Worm (Caenorhabditis elegans) whole organism, late embryonic: ENCODE data around the gene F43G6.16.

ENCODE experiments used
- C08G9.2 ChIP-seq: sonication (generic microtip); optimal IDR thresholded peaks from 2 replicates; lab custom pipeline; 2016; ENCODE audit warnings: mild to moderate bottlenecking, missing genetic modification characterization, moderate library complexity, missing compliant biosample characterization
- F13H6.1 ChIP-seq: sonication (generic microtip); optimal IDR thresholded peaks from 2 replicates; lab custom pipeline; 2016; ENCODE audit warnings: missing genetic modification characterization, missing compliant biosample characterization
- K02D7.2 ChIP-seq: sonication (generic microtip); optimal IDR thresholded peaks from 2 replicates; lab custom pipeline; 2017; ENCODE audit warnings: mild to moderate bottlenecking, missing genetic modification characterization, missing compliant biosample characterization
- K09A11.1 ChIP-seq: sonication (generic microtip); optimal IDR thresholded peaks from 2 replicates; lab custom pipeline; 2017; ENCODE audit warnings: antibody characterized with exemption, mild to moderate bottlenecking, missing genetic modification characterization, missing compliant biosample characterization; ENCODE audit not compliant: insufficient read depth
- T23F11.4 ChIP-seq: fragments of 200-800 bp; sonication (Bioruptor generic); optimal IDR thresholded peaks from 2 replicates; lab custom pipeline; 2018; ENCODE audit warnings: mild to moderate bottlenecking, missing genetic modification characterization, missing compliant biosample characterization
- Y22D7AL.16 ChIP-seq: sonication (generic microtip); optimal IDR thresholded peaks from 2 replicates; lab custom pipeline; 2016; ENCODE audit warnings: missing genetic modification characterization, missing compliant biosample characterization
- ahr-1 ChIP-seq: sonication (generic microtip); optimal IDR thresholded peaks from 2 replicates; lab custom pipeline; 2016; ENCODE audit warnings: missing genetic modification characterization, missing compliant biosample characterization
- ceh-14 ChIP-seq: sonication (generic microtip); optimal IDR thresholded peaks from 2 replicates; lab custom pipeline; 2016; ENCODE audit warnings: missing genotype, missing genetic modification characterization, missing compliant biosample characterization
- ceh-18 ChIP-seq: sonication (generic microtip); optimal IDR thresholded peaks from 2 replicates; lab custom pipeline; 2016; ENCODE audit warnings: missing genetic modification characterization, missing compliant biosample characterization
- ceh-19 ChIP-seq: fragments of 200-800 bp; sonication (Bioruptor generic); optimal IDR thresholded peaks from 2 replicates; lab custom pipeline; 2018; ENCODE audit warnings: mild to moderate bottlenecking, missing genetic modification characterization, missing compliant biosample characterization
- ceh-2 ChIP-seq: sonication (generic microtip); optimal IDR thresholded peaks from 2 replicates; lab custom pipeline; 2016; ENCODE audit warnings: missing genotype, missing genetic modification characterization, missing compliant biosample characterization
- ceh-22 ChIP-seq: sonication (generic microtip); optimal IDR thresholded peaks from 2 replicates; lab custom pipeline; 2017; ENCODE audit warnings: missing biosample characterization, missing genetic modification characterization
- ceh-24 ChIP-seq: sonication (generic microtip); optimal IDR thresholded peaks from 2 replicates; lab custom pipeline; 2016; ENCODE audit warnings: mild to moderate bottlenecking, missing genetic modification characterization, missing compliant biosample characterization
- ceh-30 ChIP-seq: fragments of 150-350 bp; optimal IDR thresholded peaks from 2 replicates; lab custom pipeline; 2014; ENCODE audit warnings: missing biosample characterization, missing genetic modification characterization
- ceh-31 ChIP-seq: sonication (generic microtip); optimal IDR thresholded peaks from 2 replicates; lab custom pipeline; 2016; ENCODE audit warnings: missing genetic modification characterization, missing compliant biosample characterization
- ceh-34 ChIP-seq: sonication (generic microtip); optimal IDR thresholded peaks from 2 replicates; lab custom pipeline; 2016; ENCODE audit warnings: mild to moderate bottlenecking, missing genetic modification characterization, missing compliant biosample characterization
- ceh-48 ChIP-seq: sonication (generic microtip); optimal IDR thresholded peaks from 2 replicates; lab custom pipeline; 2016; ENCODE audit warnings: missing genetic modification characterization, inconsistent platforms, missing compliant biosample characterization
- che-1 ChIP-seq: sonication (generic microtip); optimal IDR thresholded peaks from 2 replicates; lab custom pipeline; 2016; ENCODE audit warnings: mild to moderate bottlenecking, missing genetic modification characterization, missing compliant biosample characterization
- dmd-4 ChIP-seq: sonication (generic microtip); optimal IDR thresholded peaks from 2 replicates; lab custom pipeline; 2016; ENCODE audit warnings: borderline replicate concordance, missing genetic modification characterization, missing compliant biosample characterization
- elt-4 ChIP-seq: sonication (generic microtip); optimal IDR thresholded peaks from 2 replicates; lab custom pipeline; 2016; ENCODE audit warnings: missing genetic modification characterization, missing compliant biosample characterization
- ets-4 ChIP-seq: sonication (generic microtip); optimal IDR thresholded peaks from 2 replicates; lab custom pipeline; 2016; ENCODE audit warnings: missing genetic modification characterization, missing compliant biosample characterization
- fkh-6 ChIP-seq: sonication (generic microtip); optimal IDR thresholded peaks from 2 replicates; lab custom pipeline; 2016; ENCODE audit warnings: missing genetic modification characterization, missing compliant biosample characterization
- gmeb-2 ChIP-seq: sonication (generic microtip); optimal IDR thresholded peaks from 2 replicates; lab custom pipeline; 2016; ENCODE audit warnings: missing genetic modification characterization, inconsistent platforms, missing compliant biosample characterization
- hlh-13 ChIP-seq: fragments of 200-800 bp; sonication (Bioruptor generic); optimal IDR thresholded peaks from 2 replicates; lab custom pipeline; 2018; ENCODE audit warnings: mild to moderate bottlenecking, missing genetic modification characterization, missing compliant biosample characterization
- hlh-8 ChIP-seq: sonication (generic microtip); optimal IDR thresholded peaks from 2 replicates; lab custom pipeline; 2016; ENCODE audit warnings: missing genotype, missing genetic modification characterization, missing compliant biosample characterization
- lim-6 ChIP-seq: sonication (generic microtip); optimal IDR thresholded peaks from 2 replicates; lab custom pipeline; 2016; ENCODE audit warnings: missing genetic modification characterization, missing compliant biosample characterization
- lin-11 ChIP-seq: fragments of 200-800 bp; sonication (Bioruptor generic); optimal IDR thresholded peaks from 2 replicates; lab custom pipeline; 2018; ENCODE audit warnings: mild to moderate bottlenecking, missing genetic modification characterization, missing compliant biosample characterization
- mec-3 ChIP-seq: sonication (generic microtip); optimal IDR thresholded peaks from 2 replicates; lab custom pipeline; 2016; ENCODE audit warnings: borderline replicate concordance, missing genetic modification characterization, missing compliant biosample characterization
- nfya-1 ChIP-seq: sonication (generic microtip); optimal IDR thresholded peaks from 2 replicates; lab custom pipeline; 2017; ENCODE audit warnings: missing genetic modification characterization, mild to moderate bottlenecking, missing compliant biosample characterization, antibody characterized with exemption, moderate library complexity
- nhr-11 ChIP-seq: fragments of 150-350 bp; optimal IDR thresholded peaks from 2 replicates; lab custom pipeline; 2014; ENCODE audit warnings: missing biosample characterization, missing genetic modification characterization
- pag-3 ChIP-seq: sonication (generic microtip); optimal IDR thresholded peaks from 2 replicates; lab custom pipeline; 2016; ENCODE audit warnings: missing compliant biosample characterization, missing genetic modification characterization, borderline replicate concordance
- pha-2 ChIP-seq: sonication (generic microtip); optimal IDR thresholded peaks from 2 replicates; lab custom pipeline; 2017; ENCODE audit warnings: mild to moderate bottlenecking, missing genetic modification characterization, missing compliant biosample characterization
- pqm-1 ChIP-seq: sonication (generic microtip); optimal IDR thresholded peaks from 2 replicates; lab custom pipeline; 2016; ENCODE audit warnings: missing genetic modification characterization, missing compliant biosample characterization
- pros-1 ChIP-seq: fragments of 150-350 bp; optimal IDR thresholded peaks from 2 replicates; lab custom pipeline; 2014; ENCODE audit warnings: missing biosample characterization, missing genetic modification reagents, missing genetic modification characterization
- ref-2 ChIP-seq: sonication (generic microtip); optimal IDR thresholded peaks from 2 replicates; lab custom pipeline; 2016; ENCODE audit warnings: missing genetic modification characterization, missing compliant biosample characterization
- rnt-1 ChIP-seq: sonication (generic microtip); optimal IDR thresholded peaks from 2 replicates; lab custom pipeline; 2016; ENCODE audit warnings: missing genetic modification characterization, missing compliant biosample characterization
- sdc-2 ChIP-seq: sonication (generic microtip); optimal IDR thresholded peaks from 2 replicates; lab custom pipeline; 2016; ENCODE audit warnings: missing genotype, missing genetic modification characterization, missing compliant biosample characterization
- sox-2 ChIP-seq: fragments of 200-800 bp; sonication (Bioruptor generic); IDR thresholded peaks from 2 replicates; pipeline ENCODE4 v1.3.6; 2022; ENCODE audit warnings: missing genetic modification reagents, missing genetic modification characterization, missing compliant biosample characterization
- syd-9 ChIP-seq: sonication (generic microtip); optimal IDR thresholded peaks from 2 replicates; lab custom pipeline; 2016; ENCODE audit warnings: mild to moderate bottlenecking, missing genetic modification characterization, moderate library complexity, missing compliant biosample characterization
- tbx-2 ChIP-seq: sonication (generic microtip); optimal IDR thresholded peaks from 2 replicates; lab custom pipeline; 2016; ENCODE audit warnings: missing genetic modification characterization, missing compliant biosample characterization
- tbx-7 ChIP-seq: sonication (generic microtip); optimal IDR thresholded peaks from 2 replicates; lab custom pipeline; 2016; ENCODE audit warnings: missing genotype, missing genetic modification characterization, missing compliant biosample characterization
- unc-42 ChIP-seq: sonication (generic microtip); optimal IDR thresholded peaks from 2 replicates; lab custom pipeline; 2016; ENCODE audit warnings: missing genotype, missing genetic modification characterization, missing compliant biosample characterization
- unc-55 ChIP-seq: sonication (generic microtip); optimal IDR thresholded peaks from 2 replicates; lab custom pipeline; 2017; ENCODE audit warnings: missing biosample characterization, missing genetic modification reagents, missing genetic modification characterization
- unc-86 ChIP-seq: sonication (generic microtip); optimal IDR thresholded peaks from 2 replicates; lab custom pipeline; 2016; ENCODE audit warnings: missing genetic modification characterization, missing compliant biosample characterization
- ztf-16 ChIP-seq: sonication (generic microtip); optimal IDR thresholded peaks from 2 replicates; lab custom pipeline; 2017; ENCODE audit warnings: missing genetic modification characterization, missing compliant biosample characterization

F43G6.16 gene

DNA sequence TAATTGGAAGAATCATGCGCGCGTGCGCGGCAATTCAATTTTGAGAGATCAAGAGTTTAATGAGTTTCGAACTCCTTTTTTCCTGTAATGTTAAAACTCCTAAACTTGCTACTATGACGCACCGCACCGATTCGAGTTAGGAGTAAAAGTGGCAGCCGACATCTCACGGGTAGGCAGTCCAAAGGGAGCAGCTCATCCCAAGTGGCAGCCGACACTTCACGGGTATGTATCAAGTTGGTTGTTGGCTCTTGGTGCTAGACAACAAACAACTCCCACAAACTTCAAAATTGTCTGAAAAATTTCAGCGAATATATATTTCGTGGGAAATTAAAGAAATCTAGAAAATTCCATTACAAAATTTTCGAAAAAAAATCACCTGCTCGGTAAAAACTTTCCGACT, 29.2 kb downstream of the F43G6.16 start:
- TF ChIP-seq ceh-22 (tag; lab: Kevin White, UChicago), result no peak
- TF ChIP-seq unc-42 (tag; lab: Kevin White, UChicago), result peak; percentile 28

DNA sequence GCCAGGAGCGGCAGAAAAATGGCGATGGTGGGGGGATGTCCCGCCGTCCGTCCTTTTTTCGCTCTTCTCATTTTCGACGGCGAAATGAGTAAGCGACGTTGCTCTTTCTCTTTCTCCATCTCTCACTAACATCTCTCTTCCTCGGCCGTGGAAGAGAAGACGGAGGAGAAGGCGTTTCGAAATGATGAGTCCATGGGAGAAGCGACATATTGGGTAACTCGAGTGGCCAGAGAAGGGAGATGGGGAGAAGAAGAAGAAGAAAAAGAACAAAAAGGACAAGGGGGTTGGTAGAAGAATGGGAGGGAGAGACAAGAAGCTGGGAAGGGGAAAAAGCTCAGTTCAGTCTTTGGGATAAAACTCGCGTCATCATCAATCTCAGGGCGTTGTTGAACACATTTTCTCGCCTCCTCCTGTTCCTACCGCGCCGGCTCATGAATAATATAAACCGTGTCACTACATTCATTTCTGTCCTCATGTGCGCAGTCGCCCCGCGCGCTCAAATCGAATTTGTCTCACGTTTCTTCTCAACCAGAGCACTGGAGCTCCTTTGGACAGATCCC, 30.7 kb downstream of the F43G6.16 start:
- TF ChIP-seq Y22D7AL.16, result no peak
- peak; percentile 31 for TF ChIP-seq lim-6 (tag; lab: Kevin White, UChicago)
- TF ChIP-seq rnt-1, result peak; percentile 4
- peak; percentile 35 for TF ChIP-seq ceh-14 (tag; lab: Kevin White, UChicago)
- TF ChIP-seq tbx-2 (tag; lab: Kevin White, UChicago), result peak; percentile 50
- peak; percentile 18 for TF ChIP-seq ceh-18 (tag; lab: Kevin White, UChicago)
- TF ChIP-seq C08G9.2, result peak; percentile 37
- peak; percentile 27 for TF ChIP-seq pag-3 (tag; lab: Kevin White, UChicago)
- TF ChIP-seq ceh-48 (tag; lab: Kevin White, UChicago), result no peak
- TF ChIP-seq ceh-19 (GFP tag; lab: Kevin White, UChicago), result peak; percentile 60
- TF ChIP-seq ceh-34 (tag; lab: Kevin White, UChicago), result peak; percentile 79
- no peak for TF ChIP-seq ref-2 (tag; lab: Kevin White, UChicago)
- TF ChIP-seq unc-55, result peak; percentile 47
- TF ChIP-seq elt-4 (tag; lab: Kevin White, UChicago), result no peak
- peak; percentile 75 for TF ChIP-seq unc-42 (tag; lab: Kevin White, UChicago)
- peak; percentile 46 for TF ChIP-seq nfya-1 (tag; lab: Kevin White, UChicago)

DNA sequence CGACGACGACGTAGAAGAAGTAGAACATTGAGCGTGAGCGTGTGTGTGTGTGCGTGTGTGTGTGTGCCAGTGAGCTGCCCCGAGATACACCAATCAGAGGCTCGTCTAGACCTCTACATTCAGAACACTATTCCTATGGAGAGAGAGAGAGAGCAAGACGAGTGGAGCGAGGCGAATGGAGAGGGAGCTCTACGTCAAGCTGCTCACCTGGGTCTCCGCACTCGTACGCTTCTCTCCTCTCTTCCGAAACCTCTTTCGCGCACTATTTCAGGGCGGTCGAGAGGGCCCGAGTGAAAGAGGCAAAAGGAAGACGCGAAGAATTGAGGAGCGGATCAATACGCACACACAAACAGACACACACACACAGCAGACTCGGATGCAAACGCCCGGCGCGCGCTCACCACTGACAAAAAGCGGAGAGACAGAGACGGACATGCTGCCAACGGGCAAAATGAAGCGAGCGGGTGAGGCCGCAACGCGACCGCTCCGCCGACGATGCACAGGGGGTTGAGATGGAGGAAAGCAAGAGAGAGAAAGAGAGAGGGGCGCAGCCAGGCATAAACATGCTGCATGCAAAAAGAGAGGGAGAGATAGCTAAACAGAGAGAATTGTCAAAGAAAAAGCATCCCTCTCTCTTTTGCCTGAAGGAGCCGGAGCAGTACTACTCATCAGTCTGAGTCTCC, 32.8 kb downstream of the F43G6.16 start:
- peak; percentile 79 for TF ChIP-seq elt-4 (tag; lab: Kevin White, UChicago)
- TF ChIP-seq ceh-19 (GFP tag; lab: Kevin White, UChicago), result peak; percentile 68
- peak; percentile 93 for TF ChIP-seq ceh-48 (tag; lab: Kevin White, UChicago)
- peak; percentile 28 for TF ChIP-seq pqm-1 (tag; lab: Kevin White, UChicago)
- peak; percentile 35 for TF ChIP-seq ceh-30
- peak; percentile 94 for TF ChIP-seq ceh-31 (tag; lab: Kevin White, UChicago)
- peak; percentile 55 for TF ChIP-seq ceh-2 (tag; lab: Kevin White, UChicago)
- peak; percentile 78 for TF ChIP-seq ets-4
- TF ChIP-seq ceh-14 (tag; lab: Kevin White, UChicago), result peak; percentile 83
- peak; percentile 1; the same call in 1 of the 2 replicates for TF ChIP-seq sox-2 (GFP tag; lab: Robert Waterston, UW)
- TF ChIP-seq K09A11.1, result no peak
- TF ChIP-seq pha-2, result peak; percentile 61
- TF ChIP-seq fkh-6, result peak; percentile 30
- peak; percentile 4 for TF ChIP-seq che-1
- TF ChIP-seq unc-55, result peak; percentile 80
- no peak for TF ChIP-seq gmeb-2 (tag; lab: Kevin White, UChicago)
- TF ChIP-seq dmd-4, result peak; percentile 64
- TF ChIP-seq rnt-1, result peak; percentile 89
- TF ChIP-seq unc-86 (tag; lab: Kevin White, UChicago), result peak; percentile 44
- peak; percentile 84 for TF ChIP-seq unc-42 (tag; lab: Kevin White, UChicago)
- TF ChIP-seq T23F11.4, result peak; percentile 5
- TF ChIP-seq nhr-11 (tag; lab: Kevin White, UChicago), result no peak
- TF ChIP-seq ahr-1 (tag; lab: Kevin White, UChicago), result peak; percentile 20
- TF ChIP-seq nfya-1 (tag; lab: Kevin White, UChicago), result peak; percentile 99
- TF ChIP-seq mec-3 (tag; lab: Kevin White, UChicago), result peak; percentile 49
- no peak for TF ChIP-seq K02D7.2 (tag; lab: Kevin White, UChicago)
- peak; percentile 62 for TF ChIP-seq sdc-2
- TF ChIP-seq hlh-13 (GFP tag; lab: Kevin White, UChicago), result no peak
- peak; percentile 82 for TF ChIP-seq F13H6.1 (tag; lab: Kevin White, UChicago)
- TF ChIP-seq syd-9 (tag; lab: Kevin White, UChicago), result peak; percentile 81
- TF ChIP-seq lim-6 (tag; lab: Kevin White, UChicago), result peak; percentile 13
- TF ChIP-seq lin-11, result peak; percentile 30
- TF ChIP-seq Y22D7AL.16, result no peak
- TF ChIP-seq ztf-16 (tag; lab: Kevin White, UChicago), result peak; percentile 55
- TF ChIP-seq ceh-24 (tag; lab: Kevin White, UChicago), result no peak
- TF ChIP-seq hlh-8, result peak; percentile 74
- TF ChIP-seq ceh-34 (tag; lab: Kevin White, UChicago), result peak; percentile 94
- peak; percentile 18 for TF ChIP-seq tbx-7
- TF ChIP-seq pros-1 (tag; lab: Kevin White, UChicago), result peak; percentile 69
